Fruit fly (Drosophila melanogaster) whole organism, embryonic: ENCODE measurements around the gene Ppn.

Experiments used
- ATbp ChIP-seq: fragments of 200-800 bp; sonication (Bioruptor generic); optimal IDR thresholded peaks from 2 replicates; lab custom pipeline; 2017; ENCODE audit warnings: missing biosample characterization, mild to moderate bottlenecking, missing genetic modification characterization, missing genetic modification reagents
- Asciz ChIP-seq: fragments of 200-800 bp; sonication (Bioruptor generic); optimal IDR thresholded peaks from 2 replicates; lab custom pipeline; 2017; ENCODE audit warnings: missing biosample characterization, mild to moderate bottlenecking, missing genetic modification characterization, missing genetic modification reagents
- CG10979 ChIP-seq: fragments of 200-800 bp; sonication (Bioruptor generic); optimal IDR thresholded peaks from 2 replicates; lab custom pipeline; 2018; ENCODE audit warnings: missing biosample characterization, mild to moderate bottlenecking, missing genetic modification characterization, moderate library complexity
- CG12219 ChIP-seq: fragments of 200-800 bp; sonication (Bioruptor generic); optimal IDR thresholded peaks from 3 replicates; lab custom pipeline; 2018; ENCODE audit warnings: missing biosample characterization, mild to moderate bottlenecking, missing genetic modification characterization
- CG13775 ChIP-seq: fragments of 200-800 bp; sonication (Bioruptor generic); optimal IDR thresholded peaks from 3 replicates; lab custom pipeline; 2017; ENCODE audit warnings: missing biosample characterization, mild to moderate bottlenecking, missing genetic modification characterization
- CG14860 ChIP-seq: fragments of 200-800 bp; sonication (Bioruptor generic); IDR thresholded peaks from 3 replicates; pipeline ENCODE4 v1.3.6; 2022; ENCODE audit warnings: missing biosample characterization, missing genetic modification characterization; ENCODE audit not compliant: partially characterized antibody
- CG15011 ChIP-seq: fragments of 200-800 bp; sonication (Bioruptor generic); optimal IDR thresholded peaks from 3 replicates; lab custom pipeline; 2018; ENCODE audit warnings: missing biosample characterization, mild to moderate bottlenecking, missing genetic modification characterization
- CG17385 ChIP-seq: fragments of 200-800 bp; sonication (Bioruptor generic); optimal IDR thresholded peaks from 3 replicates; lab custom pipeline; 2018; ENCODE audit warnings: missing biosample characterization, mild to moderate bottlenecking, missing genetic modification characterization
- CG17568 ChIP-seq: fragments of 200-800 bp; sonication (Bioruptor generic); optimal IDR thresholded peaks from 2 replicates; lab custom pipeline; 2018; ENCODE audit warnings: missing biosample characterization, mild to moderate bottlenecking, missing genetic modification characterization, moderate library complexity
- CG18262 ChIP-seq: fragments of 200-800 bp; optimal IDR thresholded peaks from 3 replicates; lab custom pipeline; 2019; ENCODE audit warnings: missing biosample characterization, mild to moderate bottlenecking, missing genetic modification characterization, moderate library complexity
- CG2120 ChIP-seq: fragments of 200-800 bp; sonication (Bioruptor generic); optimal IDR thresholded peaks from 3 replicates; lab custom pipeline; 2016; ENCODE audit warnings: missing biosample characterization, missing genetic modification characterization
- CG2199 ChIP-seq: fragments of 200-800 bp; sonication (Bioruptor generic); IDR thresholded peaks from 3 replicates; pipeline ENCODE4 v1.3.6; 2022; ENCODE audit warnings: missing biosample characterization, missing genetic modification characterization
- CG2875 ChIP-seq: fragments of 200-800 bp; sonication (Bioruptor generic); optimal IDR thresholded peaks from 2 replicates; lab custom pipeline; 2017; ENCODE audit warnings: missing biosample characterization, mild to moderate bottlenecking, missing genetic modification characterization, missing genetic modification reagents
- CG30403 ChIP-seq: fragments of 200-800 bp; sonication (Bioruptor generic); optimal IDR thresholded peaks from 3 replicates; lab custom pipeline; 2016; ENCODE audit warnings: missing biosample characterization, missing genetic modification characterization
- CG31365 ChIP-seq: fragments of 200-800 bp; sonication (Bioruptor generic); optimal IDR thresholded peaks from 2 replicates; lab custom pipeline; 2018; ENCODE audit warnings: missing biosample characterization, mild to moderate bottlenecking, missing genetic modification characterization
- CG31441 ChIP-seq: fragments of 200-800 bp; sonication (Bioruptor generic); IDR thresholded peaks from 2 replicates; pipeline ENCODE4 v1.3.6; 2022; ENCODE audit warnings: missing biosample characterization, missing genetic modification characterization
- CG4820 ChIP-seq: fragments of 200-800 bp; sonication (Bioruptor generic); optimal IDR thresholded peaks from 3 replicates; lab custom pipeline; 2016; ENCODE audit warnings: missing biosample characterization, missing genetic modification characterization
- CG6765 ChIP-seq: fragments of 200-800 bp; sonication (Bioruptor generic); optimal IDR thresholded peaks from 3 replicates; lab custom pipeline; 2017; ENCODE audit warnings: missing biosample characterization, mild to moderate bottlenecking, missing genetic modification characterization
- CG9609 ChIP-seq: fragments of 200-800 bp; sonication (Bioruptor generic); optimal IDR thresholded peaks from 3 replicates; lab custom pipeline; 2016; ENCODE audit warnings: missing biosample characterization, missing genetic modification characterization
- CG9932 ChIP-seq: fragments of 200-800 bp; sonication (Bioruptor generic); IDR thresholded peaks from 2 replicates; pipeline ENCODE4 v1.3.6; 2022; ENCODE audit warnings: missing biosample characterization, missing genetic modification characterization
- Doc3 ChIP-seq: fragments of 200-800 bp; sonication (Bioruptor generic); IDR thresholded peaks from 3 replicates; pipeline ENCODE4 v1.3.6; 2022; ENCODE audit warnings: missing biosample characterization, missing genetic modification characterization; ENCODE audit not compliant: partially characterized antibody
- E2f1 ChIP-seq: fragments of 200-800 bp; sonication (Bioruptor generic); IDR thresholded peaks from 2 replicates; pipeline ENCODE4 v1.3.6; 2022; ENCODE audit warnings: missing biosample characterization, missing genetic modification characterization
- H2.0 ChIP-seq: fragments of 200-800 bp; sonication (Bioruptor generic); IDR thresholded peaks from 2 replicates; pipeline ENCODE4 v1.3.6; 2022; ENCODE audit warnings: missing biosample characterization, missing genetic modification characterization
- HmgZ ChIP-seq: fragments of 200-800 bp; sonication (Bioruptor generic); optimal IDR thresholded peaks from 2 replicates; lab custom pipeline; 2018; ENCODE audit warnings: missing biosample characterization, mild to moderate bottlenecking, missing genetic modification characterization
- Myb ChIP-seq: fragments of 200-800 bp; sonication (Bioruptor generic); optimal IDR thresholded peaks from 2 replicates; lab custom pipeline; 2016; ENCODE audit warnings: missing biosample characterization, missing genetic modification characterization
- Nf-YB ChIP-seq: fragments of 200-800 bp; sonication (Bioruptor generic); optimal IDR thresholded peaks from 3 replicates; lab custom pipeline; 2019; ENCODE audit warnings: missing biosample characterization, mild to moderate bottlenecking, missing genetic modification characterization, moderate library complexity
- Nf-YC ChIP-seq: fragments of 200-800 bp; optimal IDR thresholded peaks from 3 replicates; lab custom pipeline; 2019; ENCODE audit warnings: missing biosample characterization, mild to moderate bottlenecking, missing genetic modification characterization, moderate library complexity
- Poxn ChIP-seq: fragments of 200-800 bp; sonication (Bioruptor generic); IDR thresholded peaks from 2 replicates; pipeline ENCODE4 v1.3.6; 2022; ENCODE audit warnings: missing biosample characterization, missing genetic modification characterization
- Rx ChIP-seq: fragments of 200-800 bp; sonication (Bioruptor generic); IDR thresholded peaks from 2 replicates; pipeline ENCODE4 v1.3.6; 2022; ENCODE audit warnings: missing biosample characterization, missing genetic modification characterization
- Stat92E ChIP-seq, 3 experiments: fragments of >200 bp in 2 of 3; fragments of 200-800 bp in 1 of 3; sonication (Bioruptor generic) in 1 of 3; optimal IDR thresholded peaks; 2 replicates each; lab custom pipeline; 2017 to 2019; ENCODE audit warnings: missing biosample characterization in 3 of 3, missing genetic modification characterization in 3 of 3, mild to moderate bottlenecking in 1 of 3, moderate library complexity in 1 of 3
- Usf ChIP-seq: fragments of 200-800 bp; sonication (Bioruptor generic); optimal IDR thresholded peaks from 2 replicates; lab custom pipeline; 2017; ENCODE audit warnings: missing genotype, missing biosample characterization, missing genetic modification characterization
- amos ChIP-seq: fragments of 200-800 bp; sonication (Bioruptor generic); IDR thresholded peaks from 2 replicates; pipeline ENCODE4 v1.3.6; 2022; ENCODE audit warnings: missing biosample characterization, missing genetic modification characterization; ENCODE audit not compliant: partially characterized antibody
- cad ChIP-seq: fragments of >200 bp; optimal IDR thresholded peaks from 2 replicates; lab custom pipeline; 2017; ENCODE audit warnings: missing biosample characterization, missing genetic modification characterization
- cato ChIP-seq: fragments of 200-800 bp; sonication (Bioruptor generic); optimal IDR thresholded peaks from 2 replicates; lab custom pipeline; 2016; ENCODE audit warnings: missing biosample characterization, missing genetic modification characterization, borderline replicate concordance
- chinmo ChIP-seq: fragments of 200-800 bp; sonication (Bioruptor generic); IDR thresholded peaks from 4 replicates; pipeline ENCODE4 v1.3.6; 2022; ENCODE audit warnings: missing biosample characterization, missing genetic modification characterization; ENCODE audit not compliant: partially characterized antibody
- fd96Cb ChIP-seq: fragments of 200-800 bp; sonication (Bioruptor generic); optimal IDR thresholded peaks from 2 replicates; lab custom pipeline; 2018; ENCODE audit warnings: missing biosample characterization, mild to moderate bottlenecking, missing genetic modification characterization, moderate library complexity
- fu2 ChIP-seq: fragments of 200-800 bp; sonication (Bioruptor generic); optimal IDR thresholded peaks from 2 replicates; lab custom pipeline; 2016; ENCODE audit warnings: missing biosample characterization, missing genetic modification characterization
- gce ChIP-seq: fragments of 200-800 bp; sonication (Bioruptor generic); IDR thresholded peaks from 3 replicates; pipeline ENCODE4 v1.3.6; 2022; ENCODE audit warnings: missing biosample characterization, missing genetic modification characterization
- h ChIP-seq: fragments of >200 bp; optimal IDR thresholded peaks from 2 replicates; lab custom pipeline; 2017
- ham ChIP-seq: fragments of 200-800 bp; sonication (Bioruptor generic); IDR thresholded peaks from 2 replicates; pipeline ENCODE4 v1.3.6; 2022; ENCODE audit warnings: missing biosample characterization, missing genetic modification characterization
- ind ChIP-seq: fragments of 200-800 bp; sonication (Bioruptor generic); optimal IDR thresholded peaks from 3 replicates; lab custom pipeline; 2016; ENCODE audit warnings: missing biosample characterization, missing genetic modification characterization
- nmo ChIP-seq: fragments of 200-800 bp; sonication (Bioruptor generic); optimal IDR thresholded peaks from 2 replicates; lab custom pipeline; 2018; ENCODE audit warnings: missing biosample characterization, mild to moderate bottlenecking, missing genetic modification characterization, moderate library complexity
- odd ChIP-seq: fragments of 200-800 bp; sonication (Bioruptor generic); optimal IDR thresholded peaks from 2 replicates; lab custom pipeline; 2017; ENCODE audit warnings: missing biosample characterization, mild to moderate bottlenecking, missing genetic modification characterization
- repo ChIP-seq: fragments of 200-800 bp; sonication (Bioruptor generic); optimal IDR thresholded peaks from 2 replicates; lab custom pipeline; 2016; ENCODE audit warnings: missing biosample characterization, missing genetic modification characterization
- slp2 ChIP-seq: fragments of 200-800 bp; sonication (Bioruptor generic); optimal IDR thresholded peaks from 2 replicates; lab custom pipeline; 2016; ENCODE audit warnings: missing biosample characterization, missing genetic modification characterization
- sr ChIP-seq: fragments of 200-800 bp; sonication (Bioruptor generic); IDR thresholded peaks from 3 replicates; pipeline ENCODE4 v1.3.6; 2022; ENCODE audit warnings: missing biosample characterization, missing genetic modification characterization
- sug ChIP-seq: fragments of 200-800 bp; optimal IDR thresholded peaks from 2 replicates; lab custom pipeline; 2019; ENCODE audit warnings: missing biosample characterization, mild to moderate bottlenecking, missing genetic modification characterization, moderate library complexity
- unc-4 ChIP-seq: fragments of 200-800 bp; sonication (Bioruptor generic); IDR thresholded peaks from 2 replicates; pipeline ENCODE4 v1.3.6; 2022; ENCODE audit warnings: missing biosample characterization, missing genetic modification characterization; ENCODE audit not compliant: partially characterized antibody

Gene Ppn

dm6 chr3R:28585076-28585821 lies 45.1 kb upstream of the Ppn start, which contains the start of gene fkh (continued):
- peak; percentile 74 for TF ChIP-seq CG9609
- peak; percentile 39 for TF ChIP-seq Usf
- TF ChIP-seq HmgZ: peak; percentile 95
- peak; percentile 95 for TF ChIP-seq odd
- peak; percentile 63 for TF ChIP-seq CG18262 (tag; lab: Kevin White, UChicago)
- TF ChIP-seq unc-4 (GFP tag; lab: Robert Waterston, UW): no peak; the same call in 1 of the 2 replicates
- no peak for TF ChIP-seq CG14860
- peak; percentile 95 for TF ChIP-seq Asciz (GFP tag; lab: Kevin White, UChicago)
- TF ChIP-seq CG12219 (GFP tag; lab: Kevin White, UChicago): peak; percentile 85
- peak; percentile 58 for TF ChIP-seq CG9932 (GFP tag; lab: Robert Waterston, UW)
- peak; percentile 67 for TF ChIP-seq gce
- peak; percentile 61; the same call in 1 of the 2 replicates for TF ChIP-seq ham (GFP tag; lab: Robert Waterston, UW)
- TF ChIP-seq Nf-YB: peak; percentile 100
- TF ChIP-seq h (lab: Kevin White, UChicago): no peak
- peak; percentile 84 for TF ChIP-seq CG17385 (GFP tag; lab: Kevin White, UChicago)
- peak; percentile 91 for TF ChIP-seq repo
- peak; percentile 100 for TF ChIP-seq Nf-YC (tag; lab: Kevin White, UChicago)
- TF ChIP-seq Doc3 (GFP tag; lab: Robert Waterston, UW): peak; percentile 16; the same call in 1 of the 3 replicates
- TF ChIP-seq cad (GFP tag; lab: Kevin White, UChicago): no peak
- peak; percentile 77 for TF ChIP-seq Myb
- peak; percentile 75 for TF ChIP-seq sug (tag; lab: Kevin White, UChicago)
- peak; percentile 33; the same call in 1 of the 2 replicates for TF ChIP-seq Poxn (GFP tag; lab: Robert Waterston, UW)
- TF ChIP-seq fd96Cb (tag; lab: Kevin White, UChicago): peak; percentile 33
- peak; percentile 82 for TF ChIP-seq cato
- peak; percentile 69 for TF ChIP-seq fu2 (GFP tag; lab: Kevin White, UChicago)
- TF ChIP-seq CG31441: peak; percentile 55; the same call in 1 of the 2 replicates
- peak; percentile 97 for TF ChIP-seq CG6765 (GFP tag; lab: Kevin White, UChicago)
- TF ChIP-seq CG2120 (GFP tag; lab: Kevin White, UChicago): peak; percentile 82
- TF ChIP-seq ind (GFP tag; lab: Kevin White, UChicago): peak; percentile 40
- TF ChIP-seq slp2 (GFP tag; lab: Kevin White, UChicago): peak; percentile 84
- TF ChIP-seq CG13775 (GFP tag; lab: Kevin White, UChicago): peak; percentile 84
- TF ChIP-seq amos (GFP tag; lab: Robert Waterston, UW): no peak
- peak; percentile 98 for TF ChIP-seq CG2875 (GFP tag; lab: Kevin White, UChicago)
- peak; percentile 87 for TF ChIP-seq CG31365 (tag; lab: Kevin White, UChicago)
- peak; percentile 66 for TF ChIP-seq CG30403 (GFP tag; lab: Kevin White, UChicago)
- peak; percentile 96 for TF ChIP-seq CG15011
- peak in 1 of 3 experiments; percentile 67 for TF ChIP-seq Stat92E (GFP tag; optimal IDR thresholded peaks at IDR 0.05; lab: Kevin White, UChicago)
- TF ChIP-seq nmo (GFP tag; lab: Kevin White, UChicago): peak; percentile 25
- peak; percentile 92 for TF ChIP-seq CG17568
- TF ChIP-seq CG10979 (tag; lab: Kevin White, UChicago): peak; percentile 41
- TF ChIP-seq CG2199 (GFP tag; lab: Robert Waterston, UW): 0 out of 3 replicates have a peak, but pooled peaks have one; percentile 33
- peak; percentile 83; the same call in 2 of the 4 replicates for TF ChIP-seq chinmo (GFP tag; lab: Robert Waterston, UW)
- 0 out of 2 replicates have a peak, but pooled peaks have one; percentile 48 for TF ChIP-seq H2.0 (GFP tag; lab: Robert Waterston, UW)
- no peak for TF ChIP-seq Rx
- TF ChIP-seq ATbp (GFP tag; lab: Kevin White, UChicago): peak; percentile 99
- TF ChIP-seq E2f1: peak; percentile 36; the same call in 1 of the 2 replicates
- peak; percentile 65 for TF ChIP-seq CG4820 (GFP tag; lab: Kevin White, UChicago)
- TF ChIP-seq sr (GFP tag; lab: Robert Waterston, UW): peak; percentile 70; the same call in 2 of the 3 replicates
